Fruit fly (Drosophila melanogaster) whole organism, adult: ENCODE results near the gene Syx13.

ENCODE experiments used
- CG12768 ChIP-seq: fragments of 200-800 bp; sonication (Bioruptor generic); optimal IDR thresholded peaks from 2 replicates; lab custom pipeline; 2017; ENCODE audit warnings: missing biosample characterization, missing genetic modification characterization, mild to moderate bottlenecking, moderate library complexity, missing genetic modification reagents
- CG14711 ChIP-seq: fragments of 200-800 bp; sonication (Bioruptor generic); optimal IDR thresholded peaks from 2 replicates; lab custom pipeline; 2018; ENCODE audit warnings: missing biosample characterization, mild to moderate bottlenecking, missing genetic modification characterization, moderate library complexity
- CG5204 ChIP-seq: fragments of 200-800 bp; sonication (Bioruptor generic); optimal IDR thresholded peaks from 2 replicates; lab custom pipeline; 2016; ENCODE audit warnings: missing biosample characterization, missing genetic modification characterization
- CG7045 ChIP-seq: fragments of 200-800 bp; sonication (Bioruptor generic); optimal IDR thresholded peaks from 2 replicates; lab custom pipeline; 2017; ENCODE audit warnings: missing biosample characterization, mild to moderate bottlenecking, missing genetic modification characterization
- CG7101 ChIP-seq: fragments of 200-800 bp; sonication (Bioruptor generic); optimal IDR thresholded peaks from 2 replicates; lab custom pipeline; 2018; ENCODE audit warnings: missing biosample characterization, mild to moderate bottlenecking, missing genetic modification characterization, moderate library complexity
- Clk ChIP-seq: fragments of 200-800 bp; sonication (Bioruptor generic); optimal IDR thresholded peaks from 2 replicates; lab custom pipeline; 2017; ENCODE audit warnings: missing biosample characterization, missing genetic modification characterization
- Crg-1 ChIP-seq: fragments of 200-800 bp; sonication (Bioruptor generic); optimal IDR thresholded peaks from 2 replicates; lab custom pipeline; 2016; ENCODE audit warnings: missing biosample characterization, missing genetic modification characterization
- Hr96 ChIP-seq: fragments of 200-800 bp; sonication (Bioruptor generic); optimal IDR thresholded peaks from 2 replicates; lab custom pipeline; 2016; ENCODE audit warnings: missing biosample characterization, missing genetic modification characterization
- Mnt ChIP-seq: fragments of 200-800 bp; sonication (Bioruptor generic); optimal IDR thresholded peaks from 2 replicates; lab custom pipeline; 2016; ENCODE audit warnings: missing biosample characterization, mild to moderate bottlenecking, missing genetic modification characterization
- bab1 ChIP-seq: fragments of 200-800 bp; sonication (Bioruptor generic); optimal IDR thresholded peaks from 3 replicates; lab custom pipeline; 2019; ENCODE audit warnings: missing biosample characterization, mild to moderate bottlenecking, missing genetic modification characterization, moderate library complexity
- cnc ChIP-seq, 2 experiments: fragments of >200 bp; optimal IDR thresholded peaks; 2 replicates each; lab custom pipeline; 2017
- kay ChIP-seq: fragments of 200-800 bp; sonication (Bioruptor generic); peaks from one replicate; lab custom pipeline; 2016; ENCODE audit warnings: missing biosample characterization, missing genetic modification characterization, borderline replicate concordance
- tj ChIP-seq: fragments of 200-800 bp; sonication (Bioruptor generic); optimal IDR thresholded peaks from 3 replicates; lab custom pipeline; 2017; ENCODE audit warnings: missing biosample characterization, mild to moderate bottlenecking, missing genetic modification characterization, moderate library complexity
- toe ChIP-seq: fragments of 200-800 bp; sonication (Bioruptor generic); optimal IDR thresholded peaks from 2 replicates; lab custom pipeline; 2016; ENCODE audit warnings: missing biosample characterization, missing genetic modification characterization

DNA sequence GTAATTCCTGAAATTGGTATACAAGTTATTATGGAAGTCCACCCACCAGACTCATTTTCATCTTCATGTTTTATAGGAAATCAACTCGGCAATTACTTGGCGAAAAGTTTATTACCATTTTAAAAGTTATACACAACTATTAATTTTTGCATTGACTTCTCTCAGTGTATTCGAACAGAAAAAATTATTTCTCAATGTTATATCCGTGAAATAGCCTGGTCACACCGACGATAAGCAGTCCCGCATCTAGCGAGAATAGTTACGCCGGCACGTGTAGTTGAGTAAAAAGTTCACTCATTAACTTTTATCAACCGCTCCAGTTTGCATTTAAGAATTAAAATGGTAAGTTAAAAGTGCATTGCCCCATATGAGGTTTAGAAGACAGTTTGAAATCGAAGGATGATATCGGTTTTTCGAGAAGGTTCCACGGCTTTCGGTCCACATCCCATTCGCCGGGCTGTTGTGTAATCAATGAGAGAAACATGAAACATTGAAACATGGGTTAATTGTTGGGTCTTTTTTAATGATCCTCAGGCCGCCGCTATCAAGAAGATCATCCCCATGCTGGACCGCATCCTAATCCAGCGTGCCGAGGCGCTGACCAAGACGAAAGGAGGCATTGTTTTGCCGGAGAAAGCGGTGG, 28.3 kb upstream of the Syx13 start, which contains the start of gene CG11267:
- TF ChIP-seq Hr96 (GFP tag; lab: Kevin White, UChicago) (peak; percentile 51), CG5204 (GFP tag; lab: Kevin White, UChicago) (no peak), tj (GFP tag; lab: Kevin White, UChicago) (peak; percentile 21), toe (GFP tag; lab: Kevin White, UChicago) (peak; percentile 88), Mnt (GFP tag; lab: Kevin White, UChicago) (peak; percentile 95), CG7045 (GFP tag; lab: Kevin White, UChicago) (peak; percentile 87), CG14711 (tag; lab: Kevin White, UChicago) (peak; percentile 79), kay (GFP tag; lab: Kevin White, UChicago) (no peak), bab1 (GFP tag; lab: Kevin White, UChicago) (peak; percentile 72), CG12768 (GFP tag; lab: Kevin White, UChicago) (peak; percentile 83), Crg-1 (GFP tag; lab: Kevin White, UChicago) (no peak), cnc (optimal IDR thresholded peaks at IDR 0.05; lab: Kevin White, UChicago) (no peak), CG7101 (tag; lab: Kevin White, UChicago) (peak; percentile 72), Clk (GFP tag; lab: Kevin White, UChicago) (peak; percentile 51)
